Fruit fly (Drosophila melanogaster) whole organism, embryonic: ENCODE results near the gene GstD11.
A peak's percentile ranks its signal among the peaks of the same experiment; 100 is the strongest.

Experiments used
- CG10959 ChIP-seq: fragments of 200-800 bp; sonication (Bioruptor generic); IDR thresholded peaks from 2 replicates; pipeline ENCODE4 v1.3.6; 2022; ENCODE audit warnings: missing biosample characterization, missing genetic modification characterization
- CG12219 ChIP-seq: fragments of 200-800 bp; sonication (Bioruptor generic); optimal IDR thresholded peaks from 3 replicates; lab custom pipeline; 2018; ENCODE audit warnings: missing biosample characterization, mild to moderate bottlenecking, missing genetic modification characterization
- CG15514 ChIP-seq: fragments of 200-800 bp; sonication (Bioruptor generic); optimal IDR thresholded peaks from 3 replicates; lab custom pipeline; 2017; ENCODE audit warnings: missing biosample characterization, missing genetic modification characterization, mild to moderate bottlenecking, moderate library complexity, missing genetic modification reagents
- CG17361 ChIP-seq: fragments of 200-800 bp; sonication (Bioruptor generic); IDR thresholded peaks from 3 replicates; pipeline ENCODE4 v1.3.6; 2022; ENCODE audit warnings: missing biosample characterization, missing genetic modification characterization
- CG1832 ChIP-seq: fragments of 200-800 bp; sonication (Bioruptor generic); optimal IDR thresholded peaks from 2 replicates; lab custom pipeline; 2017; ENCODE audit warnings: missing biosample characterization, mild to moderate bottlenecking, missing genetic modification characterization, inconsistent platforms
- CG18619 ChIP-seq: fragments of 200-800 bp; sonication (Bioruptor generic); optimal IDR thresholded peaks from 3 replicates; lab custom pipeline; 2017; ENCODE audit warnings: missing biosample characterization, mild to moderate bottlenecking, missing genetic modification characterization
- CG30403 ChIP-seq: fragments of 200-800 bp; sonication (Bioruptor generic); optimal IDR thresholded peaks from 3 replicates; lab custom pipeline; 2016; ENCODE audit warnings: missing biosample characterization, missing genetic modification characterization
- CG31441 ChIP-seq: fragments of 200-800 bp; sonication (Bioruptor generic); IDR thresholded peaks from 2 replicates; pipeline ENCODE4 v1.3.6; 2022; ENCODE audit warnings: missing biosample characterization, missing genetic modification characterization
- CG34224 ChIP-seq: fragments of 200-800 bp; sonication (Bioruptor generic); IDR thresholded peaks from 3 replicates; pipeline ENCODE4 v1.3.6; 2022; ENCODE audit warnings: missing biosample characterization, missing genetic modification characterization; ENCODE audit not compliant: partially characterized antibody
- CG3838 ChIP-seq: fragments of 200-800 bp; sonication (Bioruptor generic); optimal IDR thresholded peaks from 3 replicates; lab custom pipeline; 2016; ENCODE audit warnings: missing biosample characterization, missing genetic modification characterization
- CG4282 ChIP-seq: fragments of 200-800 bp; sonication (Bioruptor generic); optimal IDR thresholded peaks from 2 replicates; lab custom pipeline; 2016; ENCODE audit warnings: missing biosample characterization, missing genetic modification characterization
- CG4360 ChIP-seq: fragments of 200-800 bp; sonication (Bioruptor generic); IDR thresholded peaks from 2 replicates; pipeline ENCODE4 v1.3.6; 2022; ENCODE audit warnings: missing biosample characterization, missing genetic modification characterization
- CG4854 ChIP-seq: fragments of 200-800 bp; sonication (Bioruptor generic); optimal IDR thresholded peaks from 2 replicates; lab custom pipeline; 2016; ENCODE audit warnings: missing biosample characterization, missing genetic modification characterization, inconsistent platforms
- CG5180 ChIP-seq: fragments of 200-800 bp; sonication (Bioruptor generic); optimal IDR thresholded peaks from 3 replicates; lab custom pipeline; 2017; ENCODE audit warnings: missing biosample characterization, missing genetic modification characterization, mild to moderate bottlenecking, moderate library complexity, missing genetic modification reagents
- CG6765 ChIP-seq: fragments of 200-800 bp; sonication (Bioruptor generic); optimal IDR thresholded peaks from 3 replicates; lab custom pipeline; 2017; ENCODE audit warnings: missing biosample characterization, mild to moderate bottlenecking, missing genetic modification characterization
- CG8089 ChIP-seq: fragments of 200-800 bp; sonication (Bioruptor generic); optimal IDR thresholded peaks from 3 replicates; lab custom pipeline; 2016; ENCODE audit warnings: missing biosample characterization, missing genetic modification characterization
- CG9817 ChIP-seq: fragments of 200-800 bp; sonication (Bioruptor generic); optimal IDR thresholded peaks from 2 replicates; lab custom pipeline; 2018; ENCODE audit warnings: missing biosample characterization, mild to moderate bottlenecking, missing genetic modification characterization, moderate library complexity
- D ChIP-seq, 2 experiments: fragments of 200-800 bp in 1 of 2; fragments of >200 bp in 1 of 2; sonication (Bioruptor generic) in 1 of 2; optimal IDR thresholded peaks; 2 replicates in 1 of 2; 3 replicates in 1 of 2; lab custom pipeline; 2017; ENCODE audit warnings: mild to moderate bottlenecking in 1 of 2, missing biosample characterization in 1 of 2, missing genetic modification characterization in 1 of 2, missing genetic modification reagents in 1 of 2
- Doc3 ChIP-seq: fragments of 200-800 bp; sonication (Bioruptor generic); IDR thresholded peaks from 3 replicates; pipeline ENCODE4 v1.3.6; 2022; ENCODE audit warnings: missing biosample characterization, missing genetic modification characterization; ENCODE audit not compliant: partially characterized antibody
- Dp ChIP-seq: fragments of 200-800 bp; sonication (Bioruptor generic); optimal IDR thresholded peaks from 2 replicates; lab custom pipeline; 2018; ENCODE audit warnings: missing biosample characterization, mild to moderate bottlenecking, missing genetic modification characterization, moderate library complexity
- Elba2 ChIP-seq: fragments of 200-800 bp; sonication (Bioruptor generic); optimal IDR thresholded peaks from 3 replicates; lab custom pipeline; 2016; ENCODE audit warnings: missing biosample characterization, missing genetic modification characterization
- Ets97D ChIP-seq: fragments of 200-800 bp; sonication (Bioruptor generic); optimal IDR thresholded peaks from 3 replicates; lab custom pipeline; 2016; ENCODE audit warnings: missing biosample characterization, missing genetic modification characterization
- HHEX ChIP-seq: fragments of 200-800 bp; sonication (Bioruptor generic); optimal IDR thresholded peaks from 3 replicates; lab custom pipeline; 2017; ENCODE audit warnings: missing biosample characterization, mild to moderate bottlenecking, missing genetic modification characterization, missing genetic modification reagents
- HLH4C ChIP-seq: fragments of 200-800 bp; sonication (Bioruptor generic); IDR thresholded peaks from 3 replicates; pipeline ENCODE4 v1.3.6; 2022; ENCODE audit warnings: missing biosample characterization, missing genetic modification characterization; ENCODE audit not compliant: partially characterized antibody
- Myb ChIP-seq: fragments of 200-800 bp; sonication (Bioruptor generic); optimal IDR thresholded peaks from 2 replicates; lab custom pipeline; 2016; ENCODE audit warnings: missing biosample characterization, missing genetic modification characterization
- NC2α ChIP-seq: fragments of 200-800 bp; sonication (Bioruptor generic); optimal IDR thresholded peaks from 2 replicates; lab custom pipeline; 2016; ENCODE audit warnings: missing biosample characterization, missing genetic modification characterization
- Rfx ChIP-seq: fragments of 200-800 bp; sonication (Bioruptor generic); IDR thresholded peaks from 2 replicates; pipeline ENCODE4 v1.3.6; 2022; ENCODE audit warnings: missing biosample characterization, missing genetic modification characterization
- Sry-β ChIP-seq: fragments of 200-800 bp; sonication (Bioruptor generic); optimal IDR thresholded peaks from 2 replicates; lab custom pipeline; 2018; ENCODE audit warnings: missing biosample characterization, mild to moderate bottlenecking, missing genetic modification characterization, moderate library complexity
- cas ChIP-seq: fragments of 200-800 bp; sonication (Bioruptor generic); IDR thresholded peaks from 2 replicates; pipeline ENCODE4 v1.3.6; 2022; ENCODE audit warnings: missing biosample characterization, missing genetic modification characterization
- croc ChIP-seq: fragments of 200-800 bp; sonication (Bioruptor generic); conservative IDR thresholded peaks from 3 replicates; pipeline ENCODE4 v1.3.6; 2022; ENCODE audit warnings: missing biosample characterization, missing genetic modification characterization
- da ChIP-seq: fragments of 200-800 bp; sonication (Bioruptor generic); optimal IDR thresholded peaks from 2 replicates; lab custom pipeline; 2016; ENCODE audit warnings: missing biosample characterization, missing genetic modification characterization
- dm ChIP-seq: fragments of 200-800 bp; sonication (Bioruptor generic); optimal IDR thresholded peaks from 3 replicates; lab custom pipeline; 2016; ENCODE audit warnings: missing biosample characterization, missing genetic modification characterization
- ewg ChIP-seq: fragments of 200-800 bp; sonication (Bioruptor generic); optimal IDR thresholded peaks from 3 replicates; lab custom pipeline; 2017; ENCODE audit warnings: mild to moderate bottlenecking, missing biosample characterization, missing genetic modification reagents, missing genetic modification characterization
- fru ChIP-seq: fragments of >200 bp; optimal IDR thresholded peaks from 2 replicates; lab custom pipeline; 2017
- hbn ChIP-seq: fragments of 200-800 bp; sonication (Bioruptor generic); IDR thresholded peaks from 2 replicates; pipeline ENCODE4 v1.3.6; 2022; ENCODE audit warnings: missing biosample characterization, missing genetic modification characterization; ENCODE audit not compliant: partially characterized antibody
- insv ChIP-seq, 2 experiments: fragments of 200-800 bp; sonication (Bioruptor generic); optimal IDR thresholded peaks; 3 replicates each; lab custom pipeline; 2016 to 2018; ENCODE audit warnings: missing biosample characterization in 2 of 2, missing genetic modification characterization in 2 of 2
- jigr1 ChIP-seq: fragments of 200-800 bp; sonication (Bioruptor generic); IDR thresholded peaks from 3 replicates; pipeline ENCODE4 v1.3.6; 2022; ENCODE audit warnings: missing biosample characterization, missing genetic modification characterization
- kah ChIP-seq: fragments of 200-800 bp; sonication (Bioruptor generic); optimal IDR thresholded peaks from 2 replicates; lab custom pipeline; 2018; ENCODE audit warnings: missing biosample characterization, mild to moderate bottlenecking, missing genetic modification characterization
- klu ChIP-seq: fragments of 200-800 bp; sonication (Bioruptor generic); IDR thresholded peaks from 2 replicates; pipeline ENCODE4 v1.3.6; 2022; ENCODE audit warnings: missing biosample characterization, missing genetic modification characterization
- lbe ChIP-seq: fragments of 200-800 bp; sonication (Bioruptor generic); optimal IDR thresholded peaks from 2 replicates; lab custom pipeline; 2016; ENCODE audit warnings: missing biosample characterization, mild to moderate bottlenecking, missing genetic modification characterization
- lola ChIP-seq, 3 experiments: fragments of >200 bp in 2 of 3; fragments of 200-800 bp in 1 of 3; sonication (Bioruptor generic) in 1 of 3; optimal IDR thresholded peaks; 2 replicates each; lab custom pipeline; 2017 to 2019; ENCODE audit warnings: missing biosample characterization in 3 of 3, missing genetic modification characterization in 3 of 3, mild to moderate bottlenecking in 1 of 3, moderate library complexity in 1 of 3
- lov ChIP-seq, 2 experiments: fragments of 200-800 bp in 1 of 2; fragments of >200 bp in 1 of 2; sonication (Bioruptor generic) in 1 of 2; IDR thresholded peaks in 1 of 2; optimal IDR thresholded peaks in 1 of 2; 2 replicates in 1 of 2; 3 replicates in 1 of 2; pipeline versions ENCODE4 v1.3.6 to Lab custom; 2017 to 2022; ENCODE audit warnings: missing biosample characterization in 1 of 2, missing genetic modification characterization in 1 of 2
- nau ChIP-seq: fragments of 200-800 bp; sonication (Bioruptor generic); optimal IDR thresholded peaks from 3 replicates; lab custom pipeline; 2017; ENCODE audit warnings: missing biosample characterization, mild to moderate bottlenecking, missing genetic modification characterization, missing genetic modification reagents
- schlank ChIP-seq: fragments of 200-800 bp; sonication (Bioruptor generic); optimal IDR thresholded peaks from 2 replicates; lab custom pipeline; 2018; ENCODE audit warnings: missing biosample characterization, mild to moderate bottlenecking, missing genetic modification characterization
- sr ChIP-seq: fragments of 200-800 bp; sonication (Bioruptor generic); IDR thresholded peaks from 3 replicates; pipeline ENCODE4 v1.3.6; 2022; ENCODE audit warnings: missing biosample characterization, missing genetic modification characterization
- stc ChIP-seq: fragments of 200-800 bp; sonication (Bioruptor generic); IDR thresholded peaks from 2 replicates; pipeline ENCODE4 v1.3.6; 2022; ENCODE audit warnings: missing biosample characterization, missing genetic modification characterization
- tgo ChIP-seq: fragments of 200-800 bp; sonication (Bioruptor generic); IDR thresholded peaks from 3 replicates; pipeline ENCODE4 v1.3.6; 2022; ENCODE audit warnings: missing biosample characterization, missing genetic modification characterization
- tna ChIP-seq: fragments of 200-800 bp; sonication (Bioruptor generic); IDR thresholded peaks from 2 replicates; pipeline ENCODE4 v1.3.6; 2022; ENCODE audit warnings: missing biosample characterization, missing genetic modification characterization; ENCODE audit not compliant: partially characterized antibody
- ttk ChIP-seq: fragments of 200-800 bp; sonication (Bioruptor generic); IDR thresholded peaks from 2 replicates; pipeline ENCODE4 v2.1.2; 2022; ENCODE audit warnings: missing biosample characterization, missing genetic modification characterization
- unpg ChIP-seq: fragments of 200-800 bp; sonication (Bioruptor generic); optimal IDR thresholded peaks from 3 replicates; lab custom pipeline; 2018; ENCODE audit warnings: missing biosample characterization, mild to moderate bottlenecking, missing genetic modification characterization, moderate library complexity

The GstD11 gene

dm6 chr3R:12426310-12426653 lies 43.1 kb downstream of the GstD11 start, which contains the start of gene NANS:
Gene NANS (plus strand): TSS chr3R:12426578.
- no peak for TF ChIP-seq CG10959 (GFP tag; lab: Robert Waterston, UW)
- TF ChIP-seq lov (optimal IDR thresholded peaks at IDR 0.05; lab: Kevin White, UChicago): no peak
- TF ChIP-seq lov (GFP tag; IDR thresholded peaks at IDR 0.05; lab: Robert Waterston, UW): no peak
- TF ChIP-seq CG4282 (GFP tag; lab: Kevin White, UChicago): no peak
- no peak for TF ChIP-seq D (optimal IDR thresholded peaks at IDR 0.05; lab: Kevin White, UChicago)
- no peak for TF ChIP-seq D (GFP tag; optimal IDR thresholded peaks at IDR 0.05; lab: Kevin White, UChicago)
- TF ChIP-seq stc: no peak
- TF ChIP-seq schlank (tag; lab: Kevin White, UChicago): no peak
- TF ChIP-seq NC2α (GFP tag; lab: Kevin White, UChicago): no peak
- no peak for TF ChIP-seq kah
- TF ChIP-seq CG15514 (GFP tag; lab: Kevin White, UChicago): peak; percentile 34
- no peak for TF ChIP-seq croc
- no peak for TF ChIP-seq nau
- TF ChIP-seq jigr1 (GFP tag; lab: Robert Waterston, UW): no peak
- TF ChIP-seq Sry-β: no peak
- TF ChIP-seq insv (GFP tag; optimal IDR thresholded peaks at IDR 0.05; lab: Kevin White, UChicago): no peak
- no peak for TF ChIP-seq da (GFP tag; lab: Kevin White, UChicago)
- TF ChIP-seq CG5180 (GFP tag; lab: Kevin White, UChicago): no peak
- no peak for TF ChIP-seq dm (GFP tag; lab: Kevin White, UChicago)
- 0 out of 2 replicates have a peak, but pooled peaks have one; percentile 31 for TF ChIP-seq tna (GFP tag; lab: Robert Waterston, UW)
- no peak for TF ChIP-seq HHEX (GFP tag; lab: Kevin White, UChicago)
- TF ChIP-seq CG12219 (GFP tag; lab: Kevin White, UChicago): no peak
- no peak for TF ChIP-seq lola (GFP tag; optimal IDR thresholded peaks at IDR 0.05; lab: Kevin White, UChicago)
- no peak for TF ChIP-seq hbn (GFP tag; lab: Robert Waterston, UW)
- TF ChIP-seq HLH4C (GFP tag; lab: Robert Waterston, UW): peak; percentile 41; the same call in 1 of the 3 replicates
- no peak for TF ChIP-seq CG4854 (GFP tag; lab: Kevin White, UChicago)
- TF ChIP-seq CG18619 (GFP tag; lab: Kevin White, UChicago): no peak
- TF ChIP-seq CG1832 (GFP tag; lab: Kevin White, UChicago): no peak
- no peak; the same call in 2 of the 3 replicates for TF ChIP-seq Doc3 (GFP tag; lab: Robert Waterston, UW)
- no peak for TF ChIP-seq ewg (GFP tag; lab: Kevin White, UChicago)
- TF ChIP-seq Rfx: no peak
- peak; percentile 17 for TF ChIP-seq lbe (GFP tag; lab: Kevin White, UChicago)
- no peak for TF ChIP-seq fru
- TF ChIP-seq CG17361 (GFP tag; lab: Robert Waterston, UW): peak; percentile 20
- no peak for TF ChIP-seq CG8089 (GFP tag; lab: Kevin White, UChicago)
- TF ChIP-seq klu (GFP tag; lab: Robert Waterston, UW): no peak
- TF ChIP-seq CG34224 (GFP tag; lab: Robert Waterston, UW): peak; percentile 65
- TF ChIP-seq CG31441 (GFP tag; lab: Robert Waterston, UW): no peak
- no peak for TF ChIP-seq CG3838 (GFP tag; lab: Kevin White, UChicago)
- no peak for TF ChIP-seq Ets97D (GFP tag; lab: Kevin White, UChicago)
- TF ChIP-seq sr (GFP tag; lab: Robert Waterston, UW): no peak
- no peak for TF ChIP-seq Myb (GFP tag; lab: Kevin White, UChicago)
- TF ChIP-seq ttk: no peak
- no peak for TF ChIP-seq cas (GFP tag; lab: Robert Waterston, UW)
- TF ChIP-seq Elba2 (GFP tag; lab: Kevin White, UChicago): no peak
- peak; percentile 27 for TF ChIP-seq Dp (GFP tag; lab: Kevin White, UChicago)
- no peak for TF ChIP-seq unpg (GFP tag; lab: Kevin White, UChicago)
- TF ChIP-seq CG6765: peak; percentile 3
- TF ChIP-seq CG4360 (GFP tag; lab: Robert Waterston, UW): no peak
- TF ChIP-seq tgo: no peak
- no peak for TF ChIP-seq CG9817 (tag; lab: Kevin White, UChicago)
- TF ChIP-seq CG30403 (GFP tag; lab: Kevin White, UChicago): no peak
